Fruit fly (Drosophila melanogaster): Measurements from ENCODE around the gene CG32225.
A peak's percentile ranks its signal among the peaks of the same experiment; 100 is the strongest.

CG32225 gene

DNA sequence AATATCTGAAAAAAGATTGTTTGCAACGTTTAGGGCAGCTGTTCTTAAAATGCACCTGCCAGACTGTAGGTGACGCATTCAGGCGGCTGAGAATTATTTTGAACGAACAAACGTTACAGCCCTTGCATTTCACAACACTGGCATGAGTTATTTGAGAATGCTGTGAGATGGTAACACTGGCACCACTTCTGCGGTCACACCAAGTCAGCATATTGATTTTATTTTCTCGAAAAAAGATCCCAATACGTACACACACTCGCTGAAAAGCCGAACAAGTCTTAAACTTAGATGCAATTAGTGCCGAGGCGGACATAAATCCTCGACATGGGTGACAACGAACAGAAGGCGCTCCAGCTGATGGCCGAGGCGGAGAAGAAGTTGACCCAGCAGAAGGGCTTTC lies 7.4 kb upstream of the CG32225 start, which contains the start of gene alphaSnap:
alphaSnap (plus strand) TSS at position 164 of the 400 bp plus-strand sequence.
- peak; percentile 15 for TF ChIP-seq toe (GFP tag; optimal IDR thresholded peaks at IDR 0.05)
- no peak for TF ChIP-seq cic (GFP tag; optimal IDR thresholded peaks at IDR 0.05)
- TF ChIP-seq CG7045 (GFP tag; optimal IDR thresholded peaks at IDR 0.05), result no peak
- peak; percentile 63 for TF ChIP-seq Crg-1 (GFP tag; optimal IDR thresholded peaks at IDR 0.05)
- peak; percentile 71 for TF ChIP-seq CG1620 (GFP tag; optimal IDR thresholded peaks at IDR 0.05)
- TF ChIP-seq bab1 (GFP tag; optimal IDR thresholded peaks at IDR 0.05), result peak; percentile 43
- TF ChIP-seq tj (GFP tag; optimal IDR thresholded peaks at IDR 0.05), result peak; percentile 6
- TF ChIP-seq ovo (GFP tag; optimal IDR thresholded peaks at IDR 0.05), result peak; percentile 15
- TF ChIP-seq Mnt (GFP tag; optimal IDR thresholded peaks at IDR 0.05), result peak; percentile 29
- TF ChIP-seq CG12768 (GFP tag; optimal IDR thresholded peaks at IDR 0.05), result no peak
- TF ChIP-seq CG14711 (tag; optimal IDR thresholded peaks at IDR 0.05), result peak; percentile 43
- no peak for TF ChIP-seq CG33017 (tag; optimal IDR thresholded peaks at IDR 0.05)
- TF ChIP-seq CG11617 (GFP tag; optimal IDR thresholded peaks at IDR 0.05), result no peak
- peak; percentile 18 for TF ChIP-seq pad (GFP tag; optimal IDR thresholded peaks at IDR 0.05)
- peak; percentile 45 for TF ChIP-seq CG7101 (tag; optimal IDR thresholded peaks at IDR 0.05)
- TF ChIP-seq Hr96 (GFP tag; optimal IDR thresholded peaks at IDR 0.05), result peak; percentile 29
- TF ChIP-seq CG5204 (GFP tag; optimal IDR thresholded peaks at IDR 0.05), result no peak

dm6 chr3L:20309758-20310733 lies 4.0 kb upstream of the CG32225 start:
- TF ChIP-seq CG1620 (GFP tag; optimal IDR thresholded peaks at IDR 0.05), result peak; percentile 77
- TF ChIP-seq Mnt (GFP tag; optimal IDR thresholded peaks at IDR 0.05), result peak; percentile 20
- TF ChIP-seq toe (GFP tag; optimal IDR thresholded peaks at IDR 0.05), result no peak
- TF ChIP-seq CG7101 (tag; optimal IDR thresholded peaks at IDR 0.05), result peak; percentile 53
- TF ChIP-seq CG33017 (tag; optimal IDR thresholded peaks at IDR 0.05), result no peak
- peak; percentile 73 for TF ChIP-seq Crg-1 (GFP tag; optimal IDR thresholded peaks at IDR 0.05)
- peak; percentile 66 for TF ChIP-seq bab1 (GFP tag; optimal IDR thresholded peaks at IDR 0.05)
- TF ChIP-seq cic (GFP tag; optimal IDR thresholded peaks at IDR 0.05), result no peak
- peak; percentile 5 for TF ChIP-seq ovo (GFP tag; optimal IDR thresholded peaks at IDR 0.05)
- TF ChIP-seq CG7045 (GFP tag; optimal IDR thresholded peaks at IDR 0.05), result no peak
- TF ChIP-seq CG14711 (tag; optimal IDR thresholded peaks at IDR 0.05), result peak; percentile 44
- TF ChIP-seq pad (GFP tag; optimal IDR thresholded peaks at IDR 0.05), result peak; percentile 68

DNA sequence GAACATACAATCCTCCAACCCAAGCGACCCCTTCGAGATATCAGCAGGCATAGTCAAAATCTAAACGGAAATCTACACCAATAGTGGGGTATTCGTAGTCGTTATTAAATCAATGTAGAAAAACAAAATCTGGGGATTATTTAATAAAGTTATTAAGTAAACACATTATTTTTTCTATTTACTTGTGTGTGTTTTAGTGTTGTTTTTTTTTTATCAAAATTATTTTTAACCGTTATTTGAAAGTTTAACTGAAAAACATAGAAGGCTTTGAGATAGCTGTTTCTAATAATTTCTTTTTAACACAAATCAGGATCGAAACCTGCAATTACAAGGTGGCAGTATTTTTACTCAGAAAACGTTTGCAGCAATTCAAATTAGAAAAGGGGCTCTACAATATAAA lies 3.3 kb upstream of the CG32225 start, which contains the start of gene polo:
polo (plus strand) TSS at position 301 of the 400 bp plus-strand sequence.
- TF ChIP-seq Mnt (GFP tag; optimal IDR thresholded peaks at IDR 0.05) (no peak), CG5204 (GFP tag; optimal IDR thresholded peaks at IDR 0.05) (no peak), CG7101 (tag; optimal IDR thresholded peaks at IDR 0.05) (no peak), cnc (optimal IDR thresholded peaks at IDR 0.05) (no peak), tj (GFP tag; optimal IDR thresholded peaks at IDR 0.05) (no peak), Clk (GFP tag; optimal IDR thresholded peaks at IDR 0.05) (no peak), CG12768 (GFP tag; optimal IDR thresholded peaks at IDR 0.05) (no peak), CG7045 (GFP tag; optimal IDR thresholded peaks at IDR 0.05) (no peak), Hr96 (GFP tag; optimal IDR thresholded peaks at IDR 0.05) (no peak), CG33017 (tag; optimal IDR thresholded peaks at IDR 0.05) (no peak), cic (GFP tag; optimal IDR thresholded peaks at IDR 0.05) (no peak), ovo (GFP tag; optimal IDR thresholded peaks at IDR 0.05) (no peak), Crg-1 (GFP tag; optimal IDR thresholded peaks at IDR 0.05) (no peak), pad (GFP tag; optimal IDR thresholded peaks at IDR 0.05) (no peak), CG14711 (tag; optimal IDR thresholded peaks at IDR 0.05) (no peak)

- peak; percentile 50 for TF ChIP-seq Crg-1 (GFP tag; optimal IDR thresholded peaks at IDR 0.05)
- TF ChIP-seq CG7101 (tag; optimal IDR thresholded peaks at IDR 0.05), result peak; percentile 75
- peak; percentile 41 for TF ChIP-seq tj (GFP tag; optimal IDR thresholded peaks at IDR 0.05)
- TF ChIP-seq ovo (GFP tag; optimal IDR thresholded peaks at IDR 0.05), result peak; percentile 52
- TF ChIP-seq cnc (optimal IDR thresholded peaks at IDR 0.05), result no peak
- peak; percentile 9 for TF ChIP-seq cic (GFP tag; optimal IDR thresholded peaks at IDR 0.05)
- TF ChIP-seq CG14711 (tag; optimal IDR thresholded peaks at IDR 0.05), result peak; percentile 96
- peak; percentile 68 for TF ChIP-seq Clk (GFP tag; optimal IDR thresholded peaks at IDR 0.05)
- TF ChIP-seq bab1 (GFP tag; optimal IDR thresholded peaks at IDR 0.05), result peak; percentile 91
- TF ChIP-seq pad (GFP tag; optimal IDR thresholded peaks at IDR 0.05), result peak; percentile 58
- TF ChIP-seq CG7045 (GFP tag; optimal IDR thresholded peaks at IDR 0.05), result peak; percentile 69
- peak; percentile 79 for TF ChIP-seq Hr96 (GFP tag; optimal IDR thresholded peaks at IDR 0.05)
- TF ChIP-seq CG12768 (GFP tag; optimal IDR thresholded peaks at IDR 0.05), result peak; percentile 48
- TF ChIP-seq kay (GFP tag; ENCODE audit: borderline replicate concordance), result no peak
- peak; percentile 35 for TF ChIP-seq CG33017 (tag; optimal IDR thresholded peaks at IDR 0.05)
- peak; percentile 74 for TF ChIP-seq CG11617 (GFP tag; optimal IDR thresholded peaks at IDR 0.05)
- TF ChIP-seq Mnt (GFP tag; optimal IDR thresholded peaks at IDR 0.05), result peak; percentile 70
- peak; percentile 74 for TF ChIP-seq CG1620 (GFP tag; optimal IDR thresholded peaks at IDR 0.05)
- peak; percentile 89 for TF ChIP-seq toe (GFP tag; optimal IDR thresholded peaks at IDR 0.05)
- TF ChIP-seq CG5204 (GFP tag; optimal IDR thresholded peaks at IDR 0.05), result peak; percentile 76
Measured at dm6 chr3L:20302081-20302630, 3.9 kb downstream of the CG32225 start, which contains the start of gene Pex23. Gene Pex23 (minus strand): TSS chr3L:20302141.

dm6 chr3L:20299110-20299509 lies 7.0 kb downstream of the CG32225 start, which contains the start of gene SCCRO4:
Gene SCCRO4 (plus strand): TSS chr3L:20299410.
- no peak for TF ChIP-seq CG7101 (tag; optimal IDR thresholded peaks at IDR 0.05)
- no peak for TF ChIP-seq bab1 (GFP tag; optimal IDR thresholded peaks at IDR 0.05)
- no peak for TF ChIP-seq CG5204 (GFP tag; optimal IDR thresholded peaks at IDR 0.05)
- no peak for TF ChIP-seq kay (GFP tag; ENCODE audit: borderline replicate concordance)
